Worm (Caenorhabditis elegans): ENCODE data around the gene coh-1.

Gene coh-1

DNA sequence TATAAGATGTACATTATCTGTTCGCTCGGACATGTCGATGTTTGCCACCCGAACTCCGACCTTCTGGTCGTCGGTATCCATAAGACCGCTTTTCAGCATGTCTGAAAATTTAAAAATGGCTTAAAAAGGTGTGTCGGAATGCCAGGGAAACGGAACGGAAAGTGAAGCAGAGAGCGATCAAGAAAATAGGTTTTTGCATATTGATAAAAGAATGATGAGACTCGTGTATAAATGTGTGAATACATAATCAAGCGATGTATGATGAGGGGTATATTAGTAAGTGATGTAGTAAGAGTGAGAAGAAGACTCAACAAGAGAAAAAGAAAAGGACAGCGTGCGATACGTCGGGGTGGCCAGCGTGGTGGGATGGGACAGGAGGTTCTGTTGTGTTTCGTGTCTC, 32.3 kb downstream of the coh-1 start, which contains the start of gene acl-12:
Gene acl-12, minus strand, starts transcription at position 101 of the 400 bp plus-strand sequence.
- TF ChIP-seq mel-28 (tag; optimal IDR thresholded peaks at IDR 0.05; ENCODE audit: borderline replicate concordance) (no peak), B0336.3 (GFP tag; IDR thresholded peaks at IDR 0.05) (no peak), rec-8 (tag; optimal IDR thresholded peaks at IDR 0.05) (no peak), mes-4 (tag; optimal IDR thresholded peaks at IDR 0.05) (no peak), K11D2.4 (GFP tag; IDR thresholded peaks at IDR 0.05) (no peak), ceh-79 (tag; optimal IDR thresholded peaks at IDR 0.05) (no peak), fkh-3 (tag; optimal IDR thresholded peaks at IDR 0.05) (no peak), F49E8.2 (tag; optimal IDR thresholded peaks at IDR 0.05; ENCODE audit: insufficient read depth) (no peak), egl-18 (GFP tag; IDR thresholded peaks at IDR 0.05) (no peak), mxl-1 (tag; optimal IDR thresholded peaks at IDR 0.05) (no peak), C06A6.2 (GFP tag; conservative IDR thresholded peaks at IDR 0.05) (no peak), ccch-3 (GFP tag; optimal IDR thresholded peaks at IDR 0.05) (no peak), K12H6.12 (tag; optimal IDR thresholded peaks at IDR 0.05) (no peak), ztf-25 (GFP tag; IDR thresholded peaks at IDR 0.05) (no peak), hsf-1 (GFP tag; IDR thresholded peaks at IDR 0.05) (no peak)

- TF ChIP-seq sdz-38 (tag; optimal IDR thresholded peaks at IDR 0.05), result no peak
- no peak for TF ChIP-seq nhr-179 (tag; optimal IDR thresholded peaks at IDR 0.05)
- no peak for TF ChIP-seq efl-1 (GFP tag; optimal IDR thresholded peaks at IDR 0.05)
- TF ChIP-seq ceh-100 (GFP tag; IDR thresholded peaks at IDR 0.05), result no peak
- no peak for TF ChIP-seq xnd-1 (tag; optimal IDR thresholded peaks at IDR 0.05)
- TF ChIP-seq B0336.3 (GFP tag; IDR thresholded peaks at IDR 0.05), result no peak
- no peak for TF ChIP-seq mxl-1 (tag; optimal IDR thresholded peaks at IDR 0.05)
- TF ChIP-seq ZK185.1 (tag; optimal IDR thresholded peaks at IDR 0.05; ENCODE audit: poor library complexity, severe bottlenecking), result no peak
- no peak for TF ChIP-seq F57A8.1 (GFP tag; optimal IDR thresholded peaks at IDR 0.05)
- no peak for TF ChIP-seq ztf-22 (GFP tag; optimal IDR thresholded peaks at IDR 0.05)
- TF ChIP-seq nhr-80 (tag; optimal IDR thresholded peaks at IDR 0.05), result no peak
- no peak for TF ChIP-seq lsy-27 (tag; optimal IDR thresholded peaks at IDR 0.05; ENCODE audit: borderline replicate concordance, insufficient read depth)
Observed at ce11 chrX:7440102-7440501, 34.7 kb downstream of the coh-1 start.

ce11 chrX:7437949-7438348, 36.9 kb downstream of the coh-1 start, which contains the start of gene C01C10.2:
TSS of gene C01C10.2 (minus strand) at chrX:7438118.
- TF ChIP-seq lin-54 (GFP tag; optimal IDR thresholded peaks at IDR 0.05) (no peak), C17E4.6 (GFP tag; IDR thresholded peaks at IDR 0.05) (no peak), K12H6.12 (tag; optimal IDR thresholded peaks at IDR 0.05) (no peak), egrh-3 (GFP tag; IDR thresholded peaks at IDR 0.05) (no peak), zim-3 (tag; optimal IDR thresholded peaks at IDR 0.05) (no peak), Y95B8A.8 (GFP tag; IDR thresholded peaks at IDR 0.05) (no peak), F49E8.2 (tag; optimal IDR thresholded peaks at IDR 0.05; ENCODE audit: insufficient read depth) (no peak), rcor-1 (GFP tag; IDR thresholded peaks at IDR 0.05) (no peak), ceh-58 (GFP tag; IDR thresholded peaks at IDR 0.05) (no peak), dpff-1 (tag; optimal IDR thresholded peaks at IDR 0.05) (no peak), cebp-1 (GFP tag; IDR thresholded peaks at IDR 0.05) (no peak), cebp-1 (tag; optimal IDR thresholded peaks at IDR 0.05) (no peak), ztf-18 (tag; optimal IDR thresholded peaks at IDR 0.05) (no peak)

- TF ChIP-seq dpl-1 (GFP tag; optimal IDR thresholded peaks at IDR 0.05) (no peak), ztf-26 (tag; optimal IDR thresholded peaks at IDR 0.05) (peak; percentile 15), D2030.7 (GFP tag; IDR thresholded peaks at IDR 0.05) (no peak)
Observed at ce11 chrX:7436912-7437311, 37.9 kb downstream of the coh-1 start.

Data from whole organism, young adult.